Fruit fly (Drosophila melanogaster) Kc167 (cell line): ENCODE measurements around the gene dop.

Experiments
- Myc ChIP-seq: fragments of >200 bp; optimal IDR thresholded peaks from 2 replicates; lab custom pipeline; 2017; ENCODE audit warnings: missing external identifiers
- insv ChIP-seq: fragments of >200 bp; optimal IDR thresholded peaks from 3 replicates; lab custom pipeline; 2018; ENCODE audit warnings: missing external identifiers
- psq ChIP-seq: fragments of >200 bp; optimal IDR thresholded peaks from 2 replicates; lab custom pipeline; 2017; ENCODE audit warnings: missing external identifiers
- ttk ChIP-seq: sonication (Bioruptor generic); optimal IDR thresholded peaks from 2 replicates; lab custom pipeline; 2017; ENCODE audit warnings: missing external identifiers

DNA sequence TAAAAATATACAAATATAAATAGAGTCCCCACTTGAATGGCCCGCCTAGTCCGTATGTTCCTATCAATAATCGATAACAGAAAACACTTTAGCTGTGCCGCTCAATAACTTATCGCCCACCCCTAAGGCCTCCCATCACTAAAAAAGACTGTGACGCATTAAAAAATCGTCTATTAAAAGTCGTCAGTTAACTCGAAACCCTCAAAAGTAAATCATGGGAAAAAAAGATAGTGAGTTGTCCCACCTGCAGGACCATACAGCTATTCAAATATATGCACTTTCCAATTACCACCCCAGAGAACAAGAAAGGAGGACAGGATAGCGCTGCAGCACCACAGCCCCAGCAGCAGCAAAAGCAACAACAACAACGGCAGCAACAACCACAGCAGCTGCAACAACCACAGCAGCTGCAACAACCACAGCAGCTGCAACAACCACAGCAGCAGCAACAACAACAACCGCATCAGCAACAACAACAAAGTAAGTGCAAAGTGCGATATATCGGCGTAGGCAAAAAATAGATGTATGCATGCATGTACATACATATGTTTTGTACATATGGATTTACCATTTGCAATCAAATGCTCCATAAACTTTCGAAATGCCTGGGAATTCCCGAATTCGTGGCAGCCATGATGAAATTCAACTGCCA, 11.7 kb upstream of the dop start, which contains the start of gene AGO2:
- TF ChIP-seq psq (no peak), Myc (lab: Kevin White, UChicago) (no peak), insv (no peak), ttk (lab: Kevin White, UChicago) (no peak)
